Fruit fly (Drosophila melanogaster) whole organism, adult: ENCODE results near the gene Zpr1.

ENCODE experiments used
- CG11617 ChIP-seq: fragments of 200-800 bp; sonication (Bioruptor generic); optimal IDR thresholded peaks from 2 replicates; lab custom pipeline; 2017; ENCODE audit warnings: mild to moderate bottlenecking, missing biosample characterization, missing genetic modification reagents, missing genetic modification characterization
- CG14711 ChIP-seq: fragments of 200-800 bp; sonication (Bioruptor generic); optimal IDR thresholded peaks from 2 replicates; lab custom pipeline; 2018; ENCODE audit warnings: missing biosample characterization, mild to moderate bottlenecking, missing genetic modification characterization, moderate library complexity
- CG1620 ChIP-seq: fragments of 200-800 bp; sonication (Bioruptor generic); optimal IDR thresholded peaks from 2 replicates; lab custom pipeline; 2016; ENCODE audit warnings: missing biosample characterization, missing genetic modification characterization
- CG33017 ChIP-seq: fragments of 200-800 bp; sonication (Bioruptor generic); optimal IDR thresholded peaks from 2 replicates; lab custom pipeline; 2018; ENCODE audit warnings: missing biosample characterization, mild to moderate bottlenecking, missing genetic modification characterization, moderate library complexity
- CG5204 ChIP-seq: fragments of 200-800 bp; sonication (Bioruptor generic); optimal IDR thresholded peaks from 2 replicates; lab custom pipeline; 2016; ENCODE audit warnings: missing biosample characterization, missing genetic modification characterization
- CG7045 ChIP-seq: fragments of 200-800 bp; sonication (Bioruptor generic); optimal IDR thresholded peaks from 2 replicates; lab custom pipeline; 2017; ENCODE audit warnings: missing biosample characterization, mild to moderate bottlenecking, missing genetic modification characterization
- CG7101 ChIP-seq: fragments of 200-800 bp; sonication (Bioruptor generic); optimal IDR thresholded peaks from 2 replicates; lab custom pipeline; 2018; ENCODE audit warnings: missing biosample characterization, mild to moderate bottlenecking, missing genetic modification characterization, moderate library complexity
- Crg-1 ChIP-seq: fragments of 200-800 bp; sonication (Bioruptor generic); optimal IDR thresholded peaks from 2 replicates; lab custom pipeline; 2016; ENCODE audit warnings: missing biosample characterization, missing genetic modification characterization
- Mnt ChIP-seq: fragments of 200-800 bp; sonication (Bioruptor generic); optimal IDR thresholded peaks from 2 replicates; lab custom pipeline; 2016; ENCODE audit warnings: missing biosample characterization, mild to moderate bottlenecking, missing genetic modification characterization
- bab1 ChIP-seq: fragments of 200-800 bp; sonication (Bioruptor generic); optimal IDR thresholded peaks from 3 replicates; lab custom pipeline; 2019; ENCODE audit warnings: missing biosample characterization, mild to moderate bottlenecking, missing genetic modification characterization, moderate library complexity
- cic ChIP-seq: fragments of 200-800 bp; sonication (Bioruptor generic); optimal IDR thresholded peaks from 2 replicates; lab custom pipeline; 2017; ENCODE audit warnings: missing biosample characterization, mild to moderate bottlenecking, missing genetic modification characterization, moderate library complexity
- cnc ChIP-seq, 2 experiments: fragments of >200 bp; optimal IDR thresholded peaks; 2 replicates each; lab custom pipeline; 2017
- kay ChIP-seq: fragments of 200-800 bp; sonication (Bioruptor generic); peaks from one replicate; lab custom pipeline; 2016; ENCODE audit warnings: missing biosample characterization, missing genetic modification characterization, borderline replicate concordance
- ovo ChIP-seq: fragments of 200-800 bp; sonication (Bioruptor generic); optimal IDR thresholded peaks from 2 replicates; lab custom pipeline; 2016; ENCODE audit warnings: missing biosample characterization, missing genetic modification characterization
- tj ChIP-seq: fragments of 200-800 bp; sonication (Bioruptor generic); optimal IDR thresholded peaks from 3 replicates; lab custom pipeline; 2017; ENCODE audit warnings: missing biosample characterization, mild to moderate bottlenecking, missing genetic modification characterization, moderate library complexity
- toe ChIP-seq: fragments of 200-800 bp; sonication (Bioruptor generic); optimal IDR thresholded peaks from 2 replicates; lab custom pipeline; 2016; ENCODE audit warnings: missing biosample characterization, missing genetic modification characterization

The Zpr1 gene

DNA sequence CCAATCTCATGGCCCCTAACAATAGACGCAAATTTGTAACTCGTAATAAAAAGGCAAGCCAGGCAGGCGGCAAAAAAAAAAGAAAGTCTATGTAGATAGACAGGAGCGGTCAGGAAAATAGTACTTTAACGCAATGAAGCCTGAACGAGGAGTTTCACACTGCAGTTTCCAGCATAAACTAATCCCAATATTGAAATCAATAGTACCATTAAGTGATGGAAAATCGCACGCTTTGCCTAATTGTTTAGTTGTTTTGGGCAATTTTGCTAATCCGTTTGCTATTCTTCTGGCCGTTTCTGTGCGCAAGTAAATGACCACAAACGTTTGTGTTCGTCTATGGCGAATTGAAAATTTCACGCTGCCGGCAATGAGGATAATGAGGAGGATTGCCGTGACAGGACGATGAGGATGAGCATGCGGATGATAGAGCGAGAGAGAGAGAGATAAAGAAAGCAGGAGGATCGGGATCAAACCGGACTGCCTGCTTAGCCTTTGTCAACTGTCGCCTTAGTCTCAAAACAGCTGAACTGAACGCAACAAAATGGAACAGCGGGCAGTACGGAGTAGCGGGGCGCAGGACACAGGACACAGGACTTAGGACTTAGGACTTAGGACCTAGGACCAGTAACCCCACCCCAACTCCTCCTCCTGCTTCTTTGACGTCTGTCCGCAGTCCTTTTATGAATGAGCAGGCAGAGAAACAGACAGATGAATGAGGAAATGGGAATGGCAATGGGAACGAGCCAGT lies 34.5 kb downstream of the Zpr1 start:
- no peak for TF ChIP-seq Mnt (GFP tag; lab: Kevin White, UChicago)
- no peak for TF ChIP-seq tj
- no peak for TF ChIP-seq CG5204 (GFP tag; lab: Kevin White, UChicago)
- no peak for TF ChIP-seq CG33017 (tag; lab: Kevin White, UChicago)

DNA sequence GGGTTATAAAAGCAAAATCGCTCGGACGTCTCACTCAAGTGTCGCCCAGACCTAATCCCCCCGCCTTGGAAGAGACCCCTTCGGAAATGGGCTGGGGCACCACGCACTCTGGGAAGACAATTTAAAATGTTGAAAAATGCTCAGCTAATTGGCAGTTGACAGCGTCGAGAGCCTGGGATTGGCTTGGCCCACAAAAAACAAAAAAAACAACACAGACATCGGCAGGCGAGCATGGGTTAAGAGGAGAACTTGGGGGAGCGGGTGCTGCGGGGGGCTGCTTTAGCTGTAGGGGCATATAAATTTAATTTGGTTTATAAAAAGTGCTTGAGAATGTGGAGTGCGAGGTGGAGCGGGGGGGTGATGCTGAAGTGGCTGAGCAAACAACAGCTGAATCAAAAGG lies 39.4 kb downstream of the Zpr1 start:
- TF ChIP-seq tj (no peak), CG7045 (GFP tag; lab: Kevin White, UChicago) (no peak)

- TF ChIP-seq bab1 (GFP tag; lab: Kevin White, UChicago) (peak; percentile 17), CG14711 (tag; lab: Kevin White, UChicago) (peak; percentile 32), CG7101 (tag; lab: Kevin White, UChicago) (no peak)
Measured at dm6 chrX:9120828-9121754, 40.8 kb downstream of the Zpr1 start.

dm6 chrX:9119671-9120364 lies 42.1 kb downstream of the Zpr1 start:
- TF ChIP-seq cnc (optimal IDR thresholded peaks at IDR 0.05; lab: Kevin White, UChicago) (no peak), CG5204 (GFP tag; lab: Kevin White, UChicago) (no peak), Mnt (GFP tag; lab: Kevin White, UChicago) (no peak), kay (GFP tag; lab: Kevin White, UChicago) (no peak)

dm6 chrX:9118961-9119633 lies 42.8 kb downstream of the Zpr1 start:
- no peak for TF ChIP-seq cic (GFP tag; lab: Kevin White, UChicago)

dm6 chrX:9117831-9118230 lies 44.1 kb downstream of the Zpr1 start:
- TF ChIP-seq toe (GFP tag; lab: Kevin White, UChicago) (no peak), kay (GFP tag; lab: Kevin White, UChicago) (no peak), CG14711 (tag; lab: Kevin White, UChicago) (no peak), Crg-1 (no peak), cnc (optimal IDR thresholded peaks at IDR 0.05; lab: Kevin White, UChicago) (no peak), cic (GFP tag; lab: Kevin White, UChicago) (no peak), Mnt (GFP tag; lab: Kevin White, UChicago) (no peak), CG7045 (GFP tag; lab: Kevin White, UChicago) (no peak)

dm6 chrX:9110155-9110909 lies 51.6 kb downstream of the Zpr1 start:
- TF ChIP-seq CG11617 (GFP tag; lab: Kevin White, UChicago), result no peak
- peak; percentile 72 for TF ChIP-seq ovo (GFP tag; lab: Kevin White, UChicago)
- TF ChIP-seq Mnt (GFP tag; lab: Kevin White, UChicago), result no peak
- no peak for TF ChIP-seq CG7045 (GFP tag; lab: Kevin White, UChicago)
- TF ChIP-seq CG33017 (tag; lab: Kevin White, UChicago), result no peak
- peak; percentile 81 for TF ChIP-seq tj
- no peak for TF ChIP-seq Crg-1
- TF ChIP-seq CG1620, result no peak
- no peak for TF ChIP-seq CG14711 (tag; lab: Kevin White, UChicago)
- TF ChIP-seq toe (GFP tag; lab: Kevin White, UChicago), result no peak
- no peak for TF ChIP-seq CG5204 (GFP tag; lab: Kevin White, UChicago)
- TF ChIP-seq kay (GFP tag; lab: Kevin White, UChicago), result no peak
